Fruit fly (Drosophila melanogaster) whole organism, embryonic: ENCODE measurements around the gene CG6567.

Experiments used
- B-H2 ChIP-seq: fragments of 200-800 bp; sonication (Bioruptor generic); optimal IDR thresholded peaks from 2 replicates; lab custom pipeline; 2018; ENCODE audit warnings: missing biosample characterization, mild to moderate bottlenecking, missing genetic modification characterization
- CG10274 ChIP-seq: fragments of 200-800 bp; sonication (Bioruptor generic); optimal IDR thresholded peaks from 3 replicates; lab custom pipeline; 2017; ENCODE audit warnings: missing biosample characterization, mild to moderate bottlenecking, missing genetic modification characterization
- CG12299 ChIP-seq: fragments of 200-800 bp; sonication (Bioruptor generic); optimal IDR thresholded peaks from 2 replicates; lab custom pipeline; 2018; ENCODE audit warnings: missing biosample characterization, mild to moderate bottlenecking, missing genetic modification characterization
- CG16779 ChIP-seq: fragments of 200-800 bp; sonication (Bioruptor generic); IDR thresholded peaks from 2 replicates; pipeline ENCODE4 v1.3.6; 2022; ENCODE audit warnings: missing biosample characterization, missing genetic modification characterization
- CG34224 ChIP-seq: fragments of 200-800 bp; sonication (Bioruptor generic); IDR thresholded peaks from 3 replicates; pipeline ENCODE4 v1.3.6; 2022; ENCODE audit warnings: missing biosample characterization, missing genetic modification characterization; ENCODE audit not compliant: partially characterized antibody
- Camta ChIP-seq: fragments of 200-800 bp; sonication (Bioruptor generic); optimal IDR thresholded peaks from 2 replicates; lab custom pipeline; 2016; ENCODE audit warnings: missing biosample characterization, missing genetic modification characterization
- Myb ChIP-seq: fragments of 200-800 bp; sonication (Bioruptor generic); optimal IDR thresholded peaks from 2 replicates; lab custom pipeline; 2016; ENCODE audit warnings: missing biosample characterization, missing genetic modification characterization
- Trl ChIP-seq, 3 experiments: fragments of >200 bp in 2 of 3; fragments of 200-800 bp in 1 of 3; sonication (Bioruptor generic) in 1 of 3; optimal IDR thresholded peaks; 2 replicates in 1 of 3; 3 replicates in 2 of 3; lab custom pipeline; 2016 to 2017; ENCODE audit warnings: missing biosample characterization in 1 of 3, missing genetic modification characterization in 1 of 3
- ab ChIP-seq: fragments of 200-800 bp; sonication (Bioruptor generic); optimal IDR thresholded peaks from 2 replicates; lab custom pipeline; 2016; ENCODE audit warnings: missing biosample characterization, missing genetic modification characterization
- cas ChIP-seq: fragments of 200-800 bp; sonication (Bioruptor generic); IDR thresholded peaks from 2 replicates; pipeline ENCODE4 v1.3.6; 2022; ENCODE audit warnings: missing biosample characterization, missing genetic modification characterization
- hb ChIP-seq: fragments of 200-800 bp; sonication (Bioruptor generic); IDR thresholded peaks from 3 replicates; pipeline ENCODE4 v1.3.6; 2022; ENCODE audit warnings: missing biosample characterization, missing genetic modification characterization; ENCODE audit not compliant: partially characterized antibody
- oc ChIP-seq: fragments of 200-800 bp; sonication (Bioruptor generic); optimal IDR thresholded peaks from 2 replicates; lab custom pipeline; 2018; ENCODE audit warnings: missing biosample characterization, mild to moderate bottlenecking, missing genetic modification characterization, moderate library complexity
- onecut ChIP-seq: fragments of 200-800 bp; sonication (Bioruptor generic); IDR thresholded peaks from 2 replicates; pipeline ENCODE4 v1.3.6; 2022; ENCODE audit warnings: missing biosample characterization, missing genetic modification characterization

The CG6567 gene

DNA sequence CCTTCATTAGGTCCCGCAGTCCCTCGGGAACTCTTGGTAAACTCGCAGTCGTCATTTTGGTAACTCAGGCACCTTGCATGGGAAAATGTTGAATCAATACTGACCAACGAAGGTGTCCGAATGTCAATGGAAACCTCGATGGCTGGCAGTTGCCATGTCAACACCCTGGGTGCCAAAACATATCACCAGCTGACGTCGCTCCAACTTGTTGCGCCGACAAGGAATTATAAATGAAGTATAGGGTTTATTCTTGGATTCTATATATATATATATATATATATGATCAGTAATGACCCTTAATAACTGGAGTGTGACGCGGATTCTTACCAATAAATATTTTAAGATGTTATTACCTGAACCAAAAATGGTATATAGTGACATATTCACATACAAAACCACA lies 50.4 kb downstream of the CG6567 start, which contains the start of gene CG14692:
Gene CG14692, minus strand, starts transcription at position 101 of the 400 bp plus-strand sequence.
- TF ChIP-seq CG16779 (GFP tag; lab: Robert Waterston, UW), result no peak
- no peak for TF ChIP-seq Trl (optimal IDR thresholded peaks at IDR 0.05; lab: Kevin White, UChicago)
- no peak for TF ChIP-seq Trl (GFP tag; optimal IDR thresholded peaks at IDR 0.05; lab: Kevin White, UChicago)
- no peak for TF ChIP-seq Myb
- TF ChIP-seq CG10274, result no peak
- no peak for TF ChIP-seq oc (tag; lab: Kevin White, UChicago)
- TF ChIP-seq B-H2 (GFP tag; lab: Kevin White, UChicago), result no peak
- TF ChIP-seq CG12299 (tag; lab: Kevin White, UChicago), result no peak
- TF ChIP-seq ab (GFP tag; lab: Kevin White, UChicago), result no peak
- no peak for TF ChIP-seq onecut (GFP tag; lab: Robert Waterston, UW)
- TF ChIP-seq Camta, result no peak
- TF ChIP-seq cas, result no peak
- TF ChIP-seq CG34224, result no peak
- TF ChIP-seq hb (GFP tag; lab: Robert Waterston, UW), result no peak
